Fruit fly (Drosophila melanogaster) whole organism, pupa: Measurements from ENCODE around the gene Hsp70Ab.

ENCODE experiments used
- CG10348 ChIP-seq: fragments of 200-800 bp; sonication (Bioruptor generic); IDR thresholded peaks from 2 replicates; pipeline ENCODE4 v1.3.6; 2022; ENCODE audit warnings: missing biosample characterization, missing genetic modification characterization
- CG12605 ChIP-seq: fragments of 200-800 bp; sonication (Bioruptor generic); IDR thresholded peaks from 2 replicates; pipeline ENCODE4 v1.3.6; 2022; ENCODE audit warnings: missing biosample characterization, missing genetic modification characterization
- CG13204 ChIP-seq: fragments of 200-800 bp; sonication (Bioruptor generic); optimal IDR thresholded peaks from 2 replicates; lab custom pipeline; 2018; ENCODE audit warnings: missing biosample characterization, mild to moderate bottlenecking, missing genetic modification characterization, moderate library complexity
- CG14655 ChIP-seq: fragments of 200-800 bp; sonication (Bioruptor generic); optimal IDR thresholded peaks from 3 replicates; lab custom pipeline; 2017; ENCODE audit warnings: mild to moderate bottlenecking, missing biosample characterization, missing genetic modification reagents, missing genetic modification characterization
- CG15710 ChIP-seq: fragments of 200-800 bp; sonication (Bioruptor generic); optimal IDR thresholded peaks from 2 replicates; lab custom pipeline; 2018; ENCODE audit warnings: missing biosample characterization, mild to moderate bottlenecking, missing genetic modification characterization, moderate library complexity
- CG17806 ChIP-seq: fragments of 200-800 bp; sonication (Bioruptor generic); optimal IDR thresholded peaks from 2 replicates; lab custom pipeline; 2018; ENCODE audit warnings: missing biosample characterization, mild to moderate bottlenecking, missing genetic modification characterization, moderate library complexity
- CG32121 ChIP-seq: fragments of 200-800 bp; sonication (Bioruptor generic); IDR thresholded peaks from 2 replicates; pipeline ENCODE4 v1.3.6; 2022; ENCODE audit warnings: missing biosample characterization, missing genetic modification characterization
- CG34367 ChIP-seq: fragments of 200-800 bp; sonication (Bioruptor generic); optimal IDR thresholded peaks from 2 replicates; lab custom pipeline; 2018; ENCODE audit warnings: missing biosample characterization, mild to moderate bottlenecking, missing genetic modification characterization
- CG4496 ChIP-seq: fragments of 200-800 bp; sonication (Bioruptor generic); IDR thresholded peaks from 3 replicates; pipeline ENCODE4 v1.3.6; 2022; ENCODE audit warnings: missing biosample characterization, missing genetic modification characterization
- CG8159 ChIP-seq: fragments of 200-800 bp; sonication (Bioruptor generic); optimal IDR thresholded peaks from 3 replicates; lab custom pipeline; 2018; ENCODE audit warnings: missing biosample characterization, mild to moderate bottlenecking, missing genetic modification characterization, moderate library complexity
- CG8301 ChIP-seq: fragments of 200-800 bp; sonication (Bioruptor generic); optimal IDR thresholded peaks from 2 replicates; lab custom pipeline; 2018; ENCODE audit warnings: missing biosample characterization, mild to moderate bottlenecking, missing genetic modification characterization
- CG9948 ChIP-seq: fragments of 200-800 bp; sonication (Bioruptor generic); optimal IDR thresholded peaks from 2 replicates; lab custom pipeline; 2018; ENCODE audit warnings: missing biosample characterization, mild to moderate bottlenecking, missing genetic modification characterization, moderate library complexity
- D1 ChIP-seq: fragments of 200-800 bp; sonication (Bioruptor generic); optimal IDR thresholded peaks from 2 replicates; lab custom pipeline; 2018; ENCODE audit warnings: missing biosample characterization, mild to moderate bottlenecking, missing genetic modification characterization, moderate library complexity
- EcR ChIP-seq: fragments of 200-800 bp; sonication (Bioruptor generic); optimal IDR thresholded peaks from 3 replicates; lab custom pipeline; 2019; ENCODE audit warnings: missing biosample characterization, missing genetic modification characterization, mild to moderate bottlenecking, moderate library complexity, missing genetic modification reagents
- Ets98B ChIP-seq: fragments of 200-800 bp; sonication (Bioruptor generic); IDR thresholded peaks from 2 replicates; pipeline ENCODE4 v1.3.6; 2022; ENCODE audit warnings: missing biosample characterization, missing genetic modification characterization
- Pif1A ChIP-seq: fragments of 200-800 bp; sonication (Bioruptor generic); optimal IDR thresholded peaks from 3 replicates; lab custom pipeline; 2016; ENCODE audit warnings: missing biosample characterization, missing genetic modification characterization
- Pif1B ChIP-seq: fragments of 200-800 bp; sonication (Bioruptor generic); optimal IDR thresholded peaks from 3 replicates; lab custom pipeline; 2016; ENCODE audit warnings: missing biosample characterization, missing genetic modification characterization
- Snoo ChIP-seq: fragments of 200-800 bp; sonication (Bioruptor generic); optimal IDR thresholded peaks from 3 replicates; lab custom pipeline; 2017; ENCODE audit warnings: missing biosample characterization, mild to moderate bottlenecking, missing genetic modification characterization, inconsistent platforms
- fd96Ca ChIP-seq: fragments of 200-800 bp; sonication (Bioruptor generic); IDR thresholded peaks from 3 replicates; pipeline ENCODE4 v1.3.6; 2022; ENCODE audit warnings: missing biosample characterization, missing genetic modification characterization
- gl ChIP-seq: fragments of 200-800 bp; sonication (Bioruptor generic); optimal IDR thresholded peaks from 2 replicates; lab custom pipeline; 2018; ENCODE audit warnings: missing biosample characterization, mild to moderate bottlenecking, missing genetic modification characterization
- rn ChIP-seq: fragments of 200-800 bp; sonication (Bioruptor generic); IDR thresholded peaks from 2 replicates; pipeline ENCODE4 v1.3.6; 2022; ENCODE audit warnings: missing biosample characterization, missing genetic modification characterization

The Hsp70Ab gene

dm6 chr3R:11968030-11968753, 9.9 kb downstream of the Hsp70Ab start:
- TF ChIP-seq EcR (GFP tag; lab: Kevin White, UChicago) = peak; percentile 84
- no peak for TF ChIP-seq CG34367 (tag; lab: Kevin White, UChicago)

dm6 chr3R:11969217-11969616, 10.9 kb downstream of the Hsp70Ab start:
- TF ChIP-seq CG32121 (GFP tag; lab: Robert Waterston, UW) = peak; percentile 71
- TF ChIP-seq rn (GFP tag; lab: Robert Waterston, UW) = no peak
- TF ChIP-seq EcR (GFP tag; lab: Kevin White, UChicago) = no peak
- no peak for TF ChIP-seq CG14655
- peak; percentile 10 for TF ChIP-seq Pif1B (GFP tag; lab: Kevin White, UChicago)
- peak; percentile 45; the same call in 1 of the 3 replicates for TF ChIP-seq CG4496 (GFP tag; lab: Robert Waterston, UW)
- TF ChIP-seq CG8159 (tag; lab: Kevin White, UChicago) = peak; percentile 16
- peak; percentile 21 for TF ChIP-seq CG15710 (tag; lab: Kevin White, UChicago)
- TF ChIP-seq CG12605 (GFP tag; lab: Robert Waterston, UW) = 0 out of 2 replicates have a peak, but pooled peaks have one; percentile 22
- no peak for TF ChIP-seq CG10348 (GFP tag; lab: Robert Waterston, UW)
- TF ChIP-seq Pif1A (GFP tag; lab: Kevin White, UChicago) = no peak
- no peak for TF ChIP-seq Snoo (tag; lab: Kevin White, UChicago)
- TF ChIP-seq Ets98B (GFP tag; lab: Robert Waterston, UW) = peak; percentile 66
- TF ChIP-seq CG13204 (GFP tag; lab: Kevin White, UChicago) = no peak
- TF ChIP-seq fd96Ca (GFP tag; lab: Robert Waterston, UW) = no peak
- TF ChIP-seq CG8301 (tag; lab: Kevin White, UChicago) = peak; percentile 59
- no peak for TF ChIP-seq CG34367 (tag; lab: Kevin White, UChicago)
- peak; percentile 8 for TF ChIP-seq CG9948 (tag; lab: Kevin White, UChicago)
- no peak for TF ChIP-seq gl (tag; lab: Kevin White, UChicago)
- TF ChIP-seq CG17806 (tag; lab: Kevin White, UChicago) = peak; percentile 17

dm6 chr3R:11971394-11971793, 13.1 kb downstream of the Hsp70Ab start, which contains the start of gene GC2:
Gene GC2, plus strand, starts transcription at chr3R:11971694.
- TF ChIP-seq fd96Ca (GFP tag; lab: Robert Waterston, UW) (no peak), CG17806 (tag; lab: Kevin White, UChicago) (no peak), CG32121 (GFP tag; lab: Robert Waterston, UW) (no peak), CG9948 (tag; lab: Kevin White, UChicago) (no peak), Pif1A (GFP tag; lab: Kevin White, UChicago) (no peak), EcR (GFP tag; lab: Kevin White, UChicago) (no peak), CG8301 (tag; lab: Kevin White, UChicago) (no peak), CG15710 (tag; lab: Kevin White, UChicago) (no peak), Ets98B (GFP tag; lab: Robert Waterston, UW) (no peak), CG10348 (GFP tag; lab: Robert Waterston, UW) (no peak), D1 (tag; lab: Kevin White, UChicago) (no peak), CG4496 (GFP tag; lab: Robert Waterston, UW) (no peak), CG8159 (tag; lab: Kevin White, UChicago) (no peak), rn (GFP tag; lab: Robert Waterston, UW) (no peak), gl (tag; lab: Kevin White, UChicago) (no peak), Snoo (tag; lab: Kevin White, UChicago) (no peak), Pif1B (GFP tag; lab: Kevin White, UChicago) (no peak), CG12605 (GFP tag; lab: Robert Waterston, UW) (no peak)

dm6 chr3R:11973826-11974225, 15.5 kb downstream of the Hsp70Ab start:
- no peak for TF ChIP-seq D1 (tag; lab: Kevin White, UChicago)
- TF ChIP-seq EcR (GFP tag; lab: Kevin White, UChicago) = peak; percentile 24
- TF ChIP-seq CG32121 (GFP tag; lab: Robert Waterston, UW) = no peak
- TF ChIP-seq, all 21 proteins: peak for 1

- TF ChIP-seq Ets98B (GFP tag; lab: Robert Waterston, UW) (peak; percentile 36; the same call in 1 of the 2 replicates), CG15710 (tag; lab: Kevin White, UChicago) (peak; percentile 5), CG14655 (no peak), Snoo (tag; lab: Kevin White, UChicago) (peak; percentile 68), CG17806 (tag; lab: Kevin White, UChicago) (peak; percentile 11), CG34367 (tag; lab: Kevin White, UChicago) (peak; percentile 41), rn (GFP tag; lab: Robert Waterston, UW) (no peak), CG8301 (tag; lab: Kevin White, UChicago) (no peak), CG8159 (tag; lab: Kevin White, UChicago) (peak; percentile 45), CG9948 (tag; lab: Kevin White, UChicago) (peak; percentile 23), gl (tag; lab: Kevin White, UChicago) (peak; percentile 63), EcR (GFP tag; lab: Kevin White, UChicago) (peak; percentile 73), CG12605 (GFP tag; lab: Robert Waterston, UW) (peak; percentile 74)
- TF ChIP-seq, all 21 proteins: peak for 10
Measured at dm6 chr3R:11974631-11975030, 16.3 kb downstream of the Hsp70Ab start, which contains the start of gene Tango9. Gene Tango9, minus strand, starts transcription at chr3R:11974910.
